Fruit fly (Drosophila melanogaster): ENCODE results near the gene CG4880.
A peak's percentile ranks its signal among the peaks of the same experiment; 100 is the strongest.

CG4880 gene

dm6 chrX:16923503-16923902, 36.9 kb downstream of the CG4880 start:
- peak; percentile 6 for TF ChIP-seq psq (GFP tag; optimal IDR thresholded peaks at IDR 0.05)
- peak; percentile 6 for TF ChIP-seq OdsH (GFP tag; optimal IDR thresholded peaks at IDR 0.05)
- no peak for TF ChIP-seq fru (GFP tag; optimal IDR thresholded peaks at IDR 0.05)
- TF ChIP-seq N (GFP tag; optimal IDR thresholded peaks at IDR 0.05): no peak
- no peak for TF ChIP-seq usp (GFP tag; optimal IDR thresholded peaks at IDR 0.05)
- no peak for TF ChIP-seq dsf (GFP tag; optimal IDR thresholded peaks at IDR 0.05; ENCODE audit: borderline replicate concordance)
- no peak for TF ChIP-seq Jra (GFP tag; optimal IDR thresholded peaks at IDR 0.05)
- peak; percentile 15 for TF ChIP-seq h (GFP tag; optimal IDR thresholded peaks at IDR 0.05)
- TF ChIP-seq CrebA (GFP tag; optimal IDR thresholded peaks at IDR 0.05; ENCODE audit: borderline replicate concordance): no peak
- TF ChIP-seq brk (GFP tag; optimal IDR thresholded peaks at IDR 0.05): no peak
- TF ChIP-seq dl (GFP tag; optimal IDR thresholded peaks at IDR 0.05; ENCODE audit: insufficient read depth in 1 of 2, partially characterized antibody in 2 of 2): no peak
- no peak for TF ChIP-seq pan (optimal IDR thresholded peaks at IDR 0.05)
- TF ChIP-seq woc (GFP tag; optimal IDR thresholded peaks at IDR 0.05): no peak
- TF ChIP-seq Vsx2 (GFP tag; optimal IDR thresholded peaks at IDR 0.05; ENCODE audit: partially characterized antibody): no peak
- TF ChIP-seq tai (GFP tag; optimal IDR thresholded peaks at IDR 0.05): no peak
- TF ChIP-seq sv (GFP tag; optimal IDR thresholded peaks at IDR 0.05): no peak
- TF ChIP-seq GATAd (GFP tag; optimal IDR thresholded peaks at IDR 0.05): no peak
- no peak for TF ChIP-seq Hnf4 (GFP tag; optimal IDR thresholded peaks at IDR 0.05)
- TF ChIP-seq HLH106 (tag; optimal IDR thresholded peaks at IDR 0.05): no peak
- peak; percentile 1 for TF ChIP-seq ey (GFP tag; optimal IDR thresholded peaks at IDR 0.05)
- peak; percentile 23 for TF ChIP-seq rgr (GFP tag; optimal IDR thresholded peaks at IDR 0.05)

dm6 chrX:16924069-16924721, 37.6 kb downstream of the CG4880 start:
- no peak for TF ChIP-seq Hnf4 (GFP tag; optimal IDR thresholded peaks at IDR 0.05)
- TF ChIP-seq h (GFP tag; optimal IDR thresholded peaks at IDR 0.05): peak; percentile 83
- peak in 1 of 2 experiments; percentile 10 for TF ChIP-seq foxo (GFP tag; optimal IDR thresholded peaks at IDR 0.05)
- TF ChIP-seq HLH106 (tag; optimal IDR thresholded peaks at IDR 0.05): peak; percentile 31
- no peak for TF ChIP-seq Rel (GFP tag; optimal IDR thresholded peaks at IDR 0.05)
- peak; percentile 28 for TF ChIP-seq Rel (tag; optimal IDR thresholded peaks at IDR 0.05)
- no peak for TF ChIP-seq CG9705 (GFP tag; optimal IDR thresholded peaks at IDR 0.05)
- no peak for TF ChIP-seq jim (GFP tag; optimal IDR thresholded peaks at IDR 0.05)
- no peak for TF ChIP-seq OdsH (GFP tag; optimal IDR thresholded peaks at IDR 0.05)
- TF ChIP-seq tai (GFP tag; optimal IDR thresholded peaks at IDR 0.05): no peak
- TF ChIP-seq CrebA (GFP tag; optimal IDR thresholded peaks at IDR 0.05; ENCODE audit: borderline replicate concordance): no peak
- TF ChIP-seq dmrt93B (GFP tag; optimal IDR thresholded peaks at IDR 0.05): no peak
- no peak for TF ChIP-seq N (GFP tag; optimal IDR thresholded peaks at IDR 0.05)
- TF ChIP-seq Myc (optimal IDR thresholded peaks at IDR 0.05): no peak
- TF ChIP-seq br (GFP tag; optimal IDR thresholded peaks at IDR 0.05): no peak
- no peak for TF ChIP-seq Dif (GFP tag; optimal IDR thresholded peaks at IDR 0.05; ENCODE audit: partially characterized antibody)
- TF ChIP-seq lola (GFP tag; optimal IDR thresholded peaks at IDR 0.05): no peak
- TF ChIP-seq Dfd (GFP tag; optimal IDR thresholded peaks at IDR 0.05): no peak
- peak; percentile 6 for TF ChIP-seq fru (GFP tag; optimal IDR thresholded peaks at IDR 0.05)

dm6 chrX:16926726-16927125, 40.1 kb downstream of the CG4880 start:
- TF ChIP-seq sv (GFP tag; optimal IDR thresholded peaks at IDR 0.05): no peak
- no peak for TF ChIP-seq dmrt93B (GFP tag; optimal IDR thresholded peaks at IDR 0.05)
- TF ChIP-seq Vsx2 (GFP tag; optimal IDR thresholded peaks at IDR 0.05; ENCODE audit: partially characterized antibody): no peak
- no peak for TF ChIP-seq HLH106 (tag; optimal IDR thresholded peaks at IDR 0.05)
- TF ChIP-seq brk (GFP tag; optimal IDR thresholded peaks at IDR 0.05): no peak
- TF ChIP-seq rgr (GFP tag; optimal IDR thresholded peaks at IDR 0.05): no peak
- no peak for TF ChIP-seq OdsH (GFP tag; optimal IDR thresholded peaks at IDR 0.05)

- TF ChIP-seq sage (GFP tag; optimal IDR thresholded peaks at IDR 0.05) (no peak), Myc (optimal IDR thresholded peaks at IDR 0.05) (no peak), rgr (GFP tag; optimal IDR thresholded peaks at IDR 0.05) (peak; percentile 35), dl (GFP tag; optimal IDR thresholded peaks at IDR 0.05; ENCODE audit: insufficient read depth in 1 of 2, partially characterized antibody in 2 of 2) (no peak), h (GFP tag; optimal IDR thresholded peaks at IDR 0.05) (peak; percentile 59), GATAd (GFP tag; optimal IDR thresholded peaks at IDR 0.05) (no peak), woc (GFP tag; optimal IDR thresholded peaks at IDR 0.05) (peak; percentile 40), CG9705 (GFP tag; optimal IDR thresholded peaks at IDR 0.05) (peak; percentile 60), foxo (GFP tag; optimal IDR thresholded peaks at IDR 0.05) (peak in 1 of 2 experiments; percentile 58), OdsH (GFP tag; optimal IDR thresholded peaks at IDR 0.05) (peak; percentile 38), HLH106 (tag; optimal IDR thresholded peaks at IDR 0.05) (peak; percentile 86), tai (GFP tag; optimal IDR thresholded peaks at IDR 0.05) (no peak), psq (GFP tag; optimal IDR thresholded peaks at IDR 0.05) (peak; percentile 47), dmrt93B (GFP tag; optimal IDR thresholded peaks at IDR 0.05) (peak; percentile 63), sv (GFP tag; optimal IDR thresholded peaks at IDR 0.05) (peak; percentile 62), Hnf4 (GFP tag; optimal IDR thresholded peaks at IDR 0.05) (no peak), ey (GFP tag; optimal IDR thresholded peaks at IDR 0.05) (peak; percentile 12), fru (GFP tag; optimal IDR thresholded peaks at IDR 0.05) (peak; percentile 66), Hr83 (GFP tag; optimal IDR thresholded peaks at IDR 0.05; ENCODE audit: poor library complexity, severe bottlenecking) (no peak), Rel (GFP tag; optimal IDR thresholded peaks at IDR 0.05) (no peak), Rel (tag; optimal IDR thresholded peaks at IDR 0.05) (peak; percentile 34), Sp1 (GFP tag; optimal IDR thresholded peaks at IDR 0.05) (peak; percentile 87), Hr78 (GFP tag; optimal IDR thresholded peaks at IDR 0.05) (no peak)
Observed at dm6 chrX:16930465-16931286, 44.1 kb downstream of the CG4880 start.

Data from whole organism, wandering third instar larva.